Worm (Caenorhabditis elegans): ENCODE measurements around the gene chil-7.

ce11 chrII:9904459-9904858 is 33.5 kb upstream of the chil-7 start:
- TF ChIP-seq flt-1 (GFP tag; IDR thresholded peaks at IDR 0.05) (no peak), ama-1 (optimal IDR thresholded peaks at IDR 0.05) (no peak), hmg-4 (GFP tag; optimal IDR thresholded peaks at IDR 0.05) (no peak), tbx-37 (GFP tag; conservative IDR thresholded peaks at IDR 0.05) (no peak), aly-1 (tag; optimal IDR thresholded peaks at IDR 0.05) (no peak), scrt-1 (GFP tag; IDR thresholded peaks at IDR 0.05) (no peak), tbx-11 (GFP tag; IDR thresholded peaks at IDR 0.05) (no peak), F13C5.2 (tag; optimal IDR thresholded peaks at IDR 0.05) (no peak), B0310.2 (tag; optimal IDR thresholded peaks at IDR 0.05) (no peak), hnd-1 (tag; optimal IDR thresholded peaks at IDR 0.05) (no peak), hmbx-1 (tag; optimal IDR thresholded peaks at IDR 0.05) (no peak), ceh-13 (GFP tag; optimal IDR thresholded peaks at IDR 0.05) (no peak), ets-7 (tag; optimal IDR thresholded peaks at IDR 0.05) (no peak), tra-4 (tag; optimal IDR thresholded peaks at IDR 0.05) (no peak)

Measured in whole organism, early embryonic.